Worm (Caenorhabditis elegans) whole organism, L3 larva: ENCODE measurements around the gene C25E10.7.

ENCODE experiments used
- ama-1 ChIP-seq: fragments of 150-350 bp; optimal IDR thresholded peaks from 2 replicates; lab custom pipeline; 2018
- ceh-28 ChIP-seq: fragments of 150-350 bp; optimal IDR thresholded peaks from 2 replicates; lab custom pipeline; 2014; ENCODE audit warnings: missing biosample characterization, missing genetic modification reagents, missing genetic modification characterization
- elt-3 ChIP-seq, 3 experiments: fragments of 150-350 bp in 1 of 3; sonication (generic microtip) in 2 of 3; optimal IDR thresholded peaks; 2 replicates in 2 of 3; 4 replicates in 1 of 3; lab custom pipeline; 2014 to 2017; ENCODE audit warnings: missing biosample characterization in 3 of 3, missing genetic modification characterization in 3 of 3
- eor-1 ChIP-seq, 2 experiments: fragments of 150-350 bp; optimal IDR thresholded peaks; 2 replicates each; lab custom pipeline; 2014 to 2018; ENCODE audit warnings: missing biosample characterization in 2 of 2, missing genetic modification characterization in 2 of 2
- fkh-10 ChIP-seq: sonication (generic microtip); optimal IDR thresholded peaks from 2 replicates; lab custom pipeline; 2017; ENCODE audit warnings: missing biosample characterization, missing genetic modification reagents, missing genetic modification characterization
- fkh-2 ChIP-seq: fragments of 150-350 bp; optimal IDR thresholded peaks from 2 replicates; lab custom pipeline; 2014; ENCODE audit warnings: missing biosample characterization, missing genetic modification reagents, missing genetic modification characterization
- fos-1 ChIP-seq: fragments of 150-350 bp; optimal IDR thresholded peaks from 2 replicates; lab custom pipeline; 2014; ENCODE audit warnings: missing biosample characterization, missing genetic modification characterization
- hmg-11 ChIP-seq: sonication (generic microtip); optimal IDR thresholded peaks from 2 replicates; lab custom pipeline; 2016; ENCODE audit warnings: missing genetic modification characterization, missing compliant biosample characterization
- jun-1 ChIP-seq: fragments of 150-350 bp; optimal IDR thresholded peaks from 2 replicates; lab custom pipeline; 2014; ENCODE audit warnings: missing biosample characterization, missing genetic modification reagents, missing genetic modification characterization
- lin-15B ChIP-seq: fragments of 150-350 bp; optimal IDR thresholded peaks from 2 replicates; lab custom pipeline; 2014; ENCODE audit warnings: missing biosample characterization, missing genetic modification characterization
- lsy-12 ChIP-seq: sonication (generic microtip); optimal IDR thresholded peaks from 2 replicates; lab custom pipeline; 2016; ENCODE audit warnings: mild to moderate bottlenecking, missing genetic modification characterization, missing compliant biosample characterization

The C25E10.7 gene

DNA sequence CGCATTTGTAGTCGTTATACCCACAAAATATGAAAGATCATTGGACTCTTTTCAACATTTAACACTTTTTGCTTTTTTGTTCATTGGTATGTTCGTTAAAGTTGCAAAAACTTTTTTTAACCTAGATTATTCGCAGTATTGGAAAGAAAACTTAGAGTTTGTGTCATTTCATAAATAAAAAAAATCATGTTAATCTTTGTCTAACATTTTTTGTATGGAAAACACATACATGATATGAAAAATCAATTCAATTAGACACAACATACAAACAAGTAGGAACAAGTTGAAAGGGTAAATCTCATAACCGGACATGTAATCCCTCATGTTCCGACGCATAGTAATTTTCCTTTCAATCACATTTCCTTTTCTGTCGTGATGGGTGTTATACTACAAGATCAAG is 49.8 kb downstream of the C25E10.7 start, which contains the start of gene F59E11.2:
Gene F59E11.2 (plus strand): TSS at position 301 of the 400 bp plus-strand sequence.
- TF ChIP-seq elt-3 (tag; optimal IDR thresholded peaks at IDR 0.05; lab: Kevin White, UChicago) (no peak), eor-1 (tag; optimal IDR thresholded peaks at IDR 0.05; lab: Kevin White, UChicago) (no peak), lin-15B (tag; lab: Kevin White, UChicago) (no peak), ama-1 (no peak), lsy-12 (tag; lab: Kevin White, UChicago) (no peak), ceh-28 (tag; lab: Kevin White, UChicago) (no peak), jun-1 (tag; lab: Kevin White, UChicago) (no peak), fkh-2 (tag; lab: Kevin White, UChicago) (no peak), hmg-11 (tag; lab: Kevin White, UChicago) (no peak), fkh-10 (GFP tag; lab: Kevin White, UChicago) (no peak), fos-1 (tag; lab: Kevin White, UChicago) (no peak)
